Worm (Caenorhabditis elegans): Measurements from ENCODE around the gene sgt-1.
A peak's percentile ranks its signal among the peaks of the same experiment; 100 is the strongest.

Gene sgt-1

DNA sequence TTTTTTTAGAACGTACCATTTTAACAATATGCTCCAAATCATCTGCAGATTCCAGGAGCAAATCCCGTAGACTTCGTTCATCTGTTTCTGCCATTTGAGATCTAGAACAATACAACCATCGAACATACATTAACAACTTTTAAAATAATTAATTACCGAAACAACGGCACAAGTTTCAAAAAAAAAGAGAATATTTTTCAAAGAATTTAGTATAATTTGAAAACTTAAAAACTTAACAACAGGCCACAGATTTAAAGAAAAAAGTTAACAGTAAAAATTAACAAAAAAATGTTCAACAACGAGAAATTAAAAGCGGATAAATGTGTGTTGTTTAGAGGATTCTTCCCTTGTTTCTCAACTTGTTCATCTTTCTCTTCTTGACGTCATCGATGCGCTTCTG is 40.3 kb upstream of the sgt-1 start, which contains the start of gene mdt-4:
Gene mdt-4, minus strand, starts transcription at position 101 of the 400 bp plus-strand sequence.
- no peak for TF ChIP-seq rnt-1 (tag; optimal IDR thresholded peaks at IDR 0.05)
- TF ChIP-seq alr-1 (tag; optimal IDR thresholded peaks at IDR 0.05; ENCODE audit: borderline replicate concordance), result no peak
- TF ChIP-seq zip-4 (GFP tag; optimal IDR thresholded peaks at IDR 0.05), result no peak
- TF ChIP-seq jun-1 (tag; optimal IDR thresholded peaks at IDR 0.05), result no peak
- no peak for TF ChIP-seq sptf-1 (tag; optimal IDR thresholded peaks at IDR 0.05)
- TF ChIP-seq tbx-2 (tag; optimal IDR thresholded peaks at IDR 0.05), result no peak
- TF ChIP-seq elt-2 (tag; optimal IDR thresholded peaks at IDR 0.05), result no peak
- no peak for TF ChIP-seq nhr-85 (tag)
- TF ChIP-seq unc-62 (GFP tag; optimal IDR thresholded peaks at IDR 0.05), result no peak
- no peak for TF ChIP-seq ceh-88 (GFP tag; IDR thresholded peaks at IDR 0.05)
- TF ChIP-seq pax-3 (tag; optimal IDR thresholded peaks at IDR 0.05), result no peak
- no peak for TF ChIP-seq nhr-237 (tag; optimal IDR thresholded peaks at IDR 0.05)
- TF ChIP-seq sup-37 (GFP tag; optimal IDR thresholded peaks at IDR 0.05), result no peak
- TF ChIP-seq snu-23 (GFP tag; optimal IDR thresholded peaks at IDR 0.05), result no peak

DNA sequence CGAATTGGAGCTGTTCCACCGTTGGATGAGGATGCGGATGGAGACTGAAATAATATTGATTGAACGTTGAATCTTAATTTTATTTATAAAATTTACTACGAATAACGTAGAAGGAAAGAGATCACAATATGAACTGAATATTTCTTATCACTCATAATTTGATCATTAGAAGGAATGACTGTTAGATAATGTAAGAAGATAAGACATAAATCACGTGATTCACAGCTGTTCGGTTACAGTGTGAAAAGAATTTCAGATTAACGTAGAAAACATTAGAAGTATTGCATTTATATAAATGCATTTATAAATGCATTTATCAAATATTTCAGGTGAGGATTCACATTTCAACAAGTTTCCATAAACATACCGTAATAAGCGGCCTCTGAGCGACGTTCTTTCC is 39.2 kb upstream of the sgt-1 start:
- TF ChIP-seq elt-2 (tag; optimal IDR thresholded peaks at IDR 0.05), result peak; percentile 94
- no peak for TF ChIP-seq pag-3 (tag; optimal IDR thresholded peaks at IDR 0.05; ENCODE audit: borderline replicate concordance, insufficient read depth)
- TF ChIP-seq tlp-1 (tag; optimal IDR thresholded peaks at IDR 0.05), result peak; percentile 83
- peak in 1 of 6 experiments; percentile 32 for TF ChIP-seq elt-3 (tag; optimal IDR thresholded peaks at IDR 0.05)

ce11 chrII:4942397-4942796 is 38.8 kb upstream of the sgt-1 start:
- TF ChIP-seq egl-13 (tag; optimal IDR thresholded peaks at IDR 0.05) (no peak), elt-3 (tag; optimal IDR thresholded peaks at IDR 0.05) (peak in 2 of 6 experiments; percentile 12 to 50), nhr-85 (tag) (peak; percentile 63), grh-1 (GFP tag; IDR thresholded peaks at IDR 0.05) (no peak), C04F5.9 (tag; optimal IDR thresholded peaks at IDR 0.05) (no peak), nhr-47 (tag; optimal IDR thresholded peaks at IDR 0.05) (peak; percentile 61), efl-1 (optimal IDR thresholded peaks at IDR 0.05) (peak; percentile 45 to 52), efl-1 (GFP tag; optimal IDR thresholded peaks at IDR 0.05 in 1 of 2) (peak; percentile 23 to 96), ztf-11 (tag; optimal IDR thresholded peaks at IDR 0.05) (no peak), ces-1 (GFP tag; optimal IDR thresholded peaks at IDR 0.05) (no peak), nhr-19 (GFP tag; conservative IDR thresholded peaks at IDR 0.05) (peak; percentile 57), ama-1 (optimal IDR thresholded peaks at IDR 0.05) (peak; percentile 62), C16A3.4 (tag; optimal IDR thresholded peaks at IDR 0.05) (peak; percentile 72), snu-23 (GFP tag; optimal IDR thresholded peaks at IDR 0.05) (peak; percentile 66), rnt-1 (tag; optimal IDR thresholded peaks at IDR 0.05) (peak; percentile 74), sox-4 (tag; optimal IDR thresholded peaks at IDR 0.05) (no peak), irx-1 (tag; optimal IDR thresholded peaks at IDR 0.05) (no peak), isw-1 (GFP tag; IDR thresholded peaks at IDR 0.05) (no peak), xbp-1 (tag; optimal IDR thresholded peaks at IDR 0.05) (peak; percentile 44), lsy-2 (tag; optimal IDR thresholded peaks at IDR 0.05) (peak; percentile 6 to 28), dpl-1 (GFP tag; optimal IDR thresholded peaks at IDR 0.05) (peak in 2 of 3 experiments; percentile 6 to 36), fkh-8 (tag; optimal IDR thresholded peaks at IDR 0.05) (no peak), nhr-28 (tag; optimal IDR thresholded peaks at IDR 0.05) (no peak), efl-3 (GFP tag; optimal IDR thresholded peaks at IDR 0.05) (peak; percentile 31), lin-39 (tag; optimal IDR thresholded peaks at IDR 0.05) (no peak), snpc-4 (tag; optimal IDR thresholded peaks at IDR 0.05) (no peak), zag-1 (tag; optimal IDR thresholded peaks at IDR 0.05) (no peak), lin-14 (GFP tag; optimal IDR thresholded peaks at IDR 0.05) (peak; percentile 25), alr-1 (tag; optimal IDR thresholded peaks at IDR 0.05; ENCODE audit: borderline replicate concordance) (no peak), aha-1 (tag; optimal IDR thresholded peaks at IDR 0.05) (no peak), tlp-1 (tag; optimal IDR thresholded peaks at IDR 0.05) (no peak), nhr-11 (tag; optimal IDR thresholded peaks at IDR 0.05) (no peak), blmp-1 (tag; optimal IDR thresholded peaks at IDR 0.05) (no peak), mef-2 (tag; optimal IDR thresholded peaks at IDR 0.05) (no peak), unc-62 (GFP tag; optimal IDR thresholded peaks at IDR 0.05) (no peak), C34B4.2 (tag; optimal IDR thresholded peaks at IDR 0.05) (no peak), sup-37 (GFP tag; optimal IDR thresholded peaks at IDR 0.05) (no peak), nhr-237 (tag; optimal IDR thresholded peaks at IDR 0.05) (no peak), mep-1 (tag; optimal IDR thresholded peaks at IDR 0.05) (peak; percentile 43), nhr-20 (tag; optimal IDR thresholded peaks at IDR 0.05) (peak; percentile 40), hpl-2 (GFP tag; optimal IDR thresholded peaks at IDR 0.05) (no peak)

Data from whole organism, L1 larva.